Worm (Caenorhabditis elegans) whole organism, mixed stage, embryonic: Measurements from ENCODE around the gene F57B1.9.

Experiments
- lsy-2 ChIP-seq: fragments of 150-350 bp; optimal IDR thresholded peaks from 2 replicates; lab custom pipeline; 2014; ENCODE audit warnings: missing biosample characterization, missing genetic modification characterization
- snpc-4 ChIP-seq: fragments of 150-350 bp; optimal IDR thresholded peaks from 2 replicates; lab custom pipeline; 2014; ENCODE audit warnings: missing biosample characterization, missing genetic modification characterization

ce11 chrV:13206514-13206913 is 8.8 kb upstream of the F57B1.9 start:
- TF ChIP-seq snpc-4, result no peak
- TF ChIP-seq lsy-2 (tag; lab: Kevin White, UChicago), result no peak
